Worm (Caenorhabditis elegans) whole organism, L2 larva: ENCODE measurements around the gene F47B10.6.
A peak's percentile ranks its signal among the peaks of the same experiment; 100 is the strongest.

Source experiments
- C34F6.9 ChIP-seq: fragments of 150-350 bp; optimal IDR thresholded peaks from 2 replicates; lab custom pipeline; 2014; ENCODE audit warnings: missing biosample characterization, missing genetic modification characterization
- F13H6.1 ChIP-seq: sonication (generic microtip); optimal IDR thresholded peaks from 2 replicates; lab custom pipeline; 2016; ENCODE audit warnings: missing genetic modification characterization, missing compliant biosample characterization
- alr-1 ChIP-seq: fragments of 150-350 bp; optimal IDR thresholded peaks from 2 replicates; lab custom pipeline; 2014; ENCODE audit warnings: missing biosample characterization, missing genetic modification characterization
- aly-2 ChIP-seq: fragments of 150-350 bp; optimal IDR thresholded peaks from 2 replicates; lab custom pipeline; 2014; ENCODE audit warnings: missing biosample characterization, missing genetic modification characterization
- ama-1 ChIP-seq: fragments of 150-350 bp; optimal IDR thresholded peaks from 2 replicates; lab custom pipeline; 2018; ENCODE audit warnings: inconsistent platforms
- ceh-16 ChIP-seq: fragments of 150-350 bp; optimal IDR thresholded peaks from 2 replicates; lab custom pipeline; 2014; ENCODE audit warnings: missing biosample characterization, missing genetic modification characterization
- crh-2 ChIP-seq: sonication (generic microtip); optimal IDR thresholded peaks from 2 replicates; lab custom pipeline; 2017; ENCODE audit warnings: missing biosample characterization, missing genetic modification characterization
- elt-1 ChIP-seq: fragments of 150-350 bp; optimal IDR thresholded peaks from 2 replicates; lab custom pipeline; 2014; ENCODE audit warnings: missing biosample characterization, missing genetic modification characterization
- fos-1 ChIP-seq: fragments of 150-350 bp; optimal IDR thresholded peaks from 2 replicates; lab custom pipeline; 2014; ENCODE audit warnings: missing biosample characterization, missing genetic modification characterization
- lin-11 ChIP-seq: fragments of 150-350 bp; sonication (generic microtip); optimal IDR thresholded peaks from 2 replicates; lab custom pipeline; 2014; ENCODE audit warnings: missing biosample characterization, missing genetic modification characterization, inconsistent platforms, mixed read lengths
- lin-13 ChIP-seq: fragments of 150-350 bp; optimal IDR thresholded peaks from 2 replicates; lab custom pipeline; 2014; ENCODE audit warnings: missing biosample characterization, missing genetic modification reagents, missing genetic modification characterization
- lin-39 ChIP-seq: fragments of 150-350 bp; optimal IDR thresholded peaks from 2 replicates; lab custom pipeline; 2014; ENCODE audit warnings: missing biosample characterization, missing genetic modification reagents, missing genetic modification characterization
- lsy-2 ChIP-seq, 2 experiments: fragments of 150-350 bp in 1 of 2; sonication (generic microtip) in 1 of 2; optimal IDR thresholded peaks; 2 replicates each; lab custom pipeline; 2014 to 2017; ENCODE audit warnings: missing biosample characterization in 2 of 2, missing genetic modification characterization in 2 of 2
- mab-5 ChIP-seq: fragments of 150-350 bp; optimal IDR thresholded peaks from 2 replicates; lab custom pipeline; 2014; ENCODE audit warnings: missing biosample characterization, missing genetic modification characterization
- mbf-1 ChIP-seq: sonication (generic microtip); optimal IDR thresholded peaks from 2 replicates; lab custom pipeline; 2017; ENCODE audit warnings: missing biosample characterization, missing genetic modification characterization
- nhr-11 ChIP-seq: fragments of 150-350 bp; optimal IDR thresholded peaks from 2 replicates; lab custom pipeline; 2014; ENCODE audit warnings: missing biosample characterization, missing genetic modification characterization
- nhr-129 ChIP-seq: fragments of 150-350 bp; optimal IDR thresholded peaks from 2 replicates; lab custom pipeline; 2014; ENCODE audit warnings: missing biosample characterization, missing genetic modification characterization
- nhr-25 ChIP-seq: fragments of 150-350 bp; sonication (generic microtip); optimal IDR thresholded peaks from 3 replicates; lab custom pipeline; 2014; ENCODE audit warnings: missing biosample characterization, missing genetic modification characterization
- peb-1 ChIP-seq: fragments of 150-350 bp; optimal IDR thresholded peaks from 2 replicates; lab custom pipeline; 2014; ENCODE audit warnings: missing biosample characterization, missing genetic modification characterization
- sem-4 ChIP-seq: fragments of 150-350 bp; optimal IDR thresholded peaks from 2 replicates; lab custom pipeline; 2014; ENCODE audit warnings: missing biosample characterization, missing genetic modification reagents, missing genetic modification characterization
- skn-1 ChIP-seq: sonication (generic microtip); optimal IDR thresholded peaks from 2 replicates; lab custom pipeline; 2017; ENCODE audit warnings: missing biosample characterization, missing genetic modification characterization
- sma-3 ChIP-seq: sonication (generic microtip); optimal IDR thresholded peaks from 2 replicates; lab custom pipeline; 2016; ENCODE audit warnings: missing genetic modification reagents, missing genetic modification characterization, missing compliant biosample characterization
- unc-39 ChIP-seq: fragments of 150-350 bp; optimal IDR thresholded peaks from 2 replicates; lab custom pipeline; 2014; ENCODE audit warnings: missing biosample characterization, missing genetic modification characterization
- ztf-1 ChIP-seq: fragments of 200-800 bp; sonication (Bioruptor generic); conservative IDR thresholded peaks from 2 replicates; pipeline ENCODE4 v1.3.6; 2022; ENCODE audit warnings: missing genetic modification characterization, missing compliant biosample characterization
- ztf-4 ChIP-seq: fragments of 150-350 bp; optimal IDR thresholded peaks from 2 replicates; lab custom pipeline; 2014; ENCODE audit warnings: missing biosample characterization, missing genetic modification characterization

The F47B10.6 gene

DNA sequence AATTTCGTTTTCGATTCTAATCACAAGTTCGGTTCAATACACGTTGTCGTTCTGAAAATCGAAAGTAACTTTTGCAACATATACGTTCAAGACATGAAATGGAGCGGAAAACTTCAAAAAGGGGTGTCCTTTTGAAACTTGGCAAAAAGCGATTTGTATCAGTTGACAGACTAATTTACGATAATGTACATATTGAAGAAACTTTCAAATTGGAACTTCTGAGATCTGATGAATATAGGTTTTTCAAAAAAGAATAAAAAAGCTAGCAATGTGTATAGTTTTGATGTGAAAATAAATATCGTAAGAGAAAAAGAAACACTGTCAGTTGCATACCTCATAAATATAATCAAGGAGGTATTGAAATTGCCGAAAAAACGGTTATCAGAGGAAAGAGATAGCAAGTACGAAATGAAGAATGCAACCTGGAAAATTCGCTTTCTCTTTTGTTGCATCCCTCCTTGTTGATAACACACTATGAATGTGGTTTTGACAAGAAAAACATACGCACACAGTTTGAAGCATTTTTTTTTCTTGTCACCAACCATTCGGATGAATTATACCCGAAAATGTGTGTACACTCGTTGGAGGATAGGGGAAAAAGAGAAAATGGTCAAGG lies 40.8 kb downstream of the F47B10.6 start, which contains the start of gene dgn-1:
Gene dgn-1, minus strand, starts transcription at position 51 of the 616 bp plus-strand sequence.
- TF ChIP-seq mab-5 (tag; lab: Kevin White, UChicago) (no peak), fos-1 (tag; lab: Kevin White, UChicago) (peak; percentile 78), lin-11 (no peak), C34F6.9 (tag; lab: Kevin White, UChicago) (no peak), ama-1 (lab: Kevin White, UChicago) (no peak), nhr-25 (tag; lab: Kevin White, UChicago) (no peak), unc-39 (tag; lab: Kevin White, UChicago) (no peak)
- TF ChIP-seq, all 48 proteins: peak for 1

DNA sequence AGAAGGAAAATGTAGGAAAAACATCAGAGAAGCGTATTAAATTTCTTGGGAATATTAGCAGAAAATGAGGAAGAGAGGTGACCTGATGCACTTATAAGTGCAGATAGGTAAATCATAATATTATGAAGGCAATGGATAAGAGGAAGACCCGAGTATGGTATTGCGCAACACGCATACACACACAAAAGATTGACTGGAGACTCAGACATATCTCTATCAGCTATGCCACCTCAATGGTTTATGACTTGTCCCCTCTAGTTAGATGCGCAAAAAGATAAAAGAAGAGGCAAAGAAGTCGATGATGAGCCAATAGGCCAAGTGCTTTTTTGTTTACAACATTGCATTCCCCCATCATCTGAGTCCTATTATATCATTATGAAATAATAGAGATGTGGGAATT lies 43.8 kb downstream of the F47B10.6 start:
- TF ChIP-seq nhr-129 (tag; lab: Kevin White, UChicago) (no peak), sma-3 (GFP tag; lab: Kevin White, UChicago) (no peak), alr-1 (tag; lab: Kevin White, UChicago) (no peak), nhr-11 (no peak), ama-1 (lab: Kevin White, UChicago) (no peak)

DNA sequence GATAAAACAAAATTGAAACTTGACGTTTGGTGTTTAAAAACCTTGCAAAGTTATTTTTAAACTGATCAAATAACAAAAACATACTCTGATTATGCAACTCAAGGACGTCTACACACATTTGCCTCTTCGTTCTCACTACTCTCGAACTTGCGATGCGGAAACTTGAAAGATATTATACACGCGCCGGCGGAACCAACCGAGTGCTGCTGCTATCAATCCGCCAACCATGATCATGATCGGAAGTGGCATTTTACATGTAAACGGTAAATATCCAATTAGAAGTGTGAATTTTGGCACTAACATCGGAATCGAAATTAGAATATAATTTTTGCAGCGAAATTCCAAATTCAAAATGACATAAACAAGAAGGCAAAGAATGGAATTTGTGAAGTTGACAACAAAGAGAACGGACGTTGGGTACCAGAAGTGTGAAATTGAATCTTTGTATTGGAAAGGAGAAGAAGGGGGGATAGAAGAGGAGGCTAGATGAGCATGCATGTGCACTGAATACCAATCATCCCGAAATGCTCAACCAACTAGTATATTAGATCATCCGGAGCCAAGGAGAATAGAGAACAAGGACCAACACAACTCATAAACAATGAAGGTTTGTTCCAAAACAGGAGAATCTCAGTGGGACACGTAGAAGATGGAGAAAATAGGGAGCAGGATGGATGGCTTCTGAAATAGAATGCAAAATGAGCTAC lies 45.2 kb downstream of the F47B10.6 start:
- TF ChIP-seq lin-13 (GFP tag; lab: Kevin White, UChicago) (no peak), mbf-1 (tag; lab: Kevin White, UChicago) (no peak), aly-2 (no peak), lin-39 (tag; lab: Kevin White, UChicago) (no peak), nhr-11 (no peak), lsy-2 (tag; optimal IDR thresholded peaks at IDR 0.05; lab: Kevin White, UChicago) (no peak), crh-2 (tag; lab: Kevin White, UChicago) (no peak), F13H6.1 (tag; lab: Kevin White, UChicago) (no peak), ama-1 (lab: Kevin White, UChicago) (no peak), C34F6.9 (tag; lab: Kevin White, UChicago) (no peak), unc-39 (tag; lab: Kevin White, UChicago) (no peak), ceh-16 (tag; lab: Kevin White, UChicago) (no peak), ztf-4 (tag; lab: Kevin White, UChicago) (no peak), sem-4 (no peak), ztf-1 (GFP tag; lab: Robert Waterston, UW) (no peak), skn-1 (tag; lab: Kevin White, UChicago) (no peak), elt-1 (tag; lab: Kevin White, UChicago) (no peak), nhr-25 (tag; lab: Kevin White, UChicago) (no peak), peb-1 (no peak)
